Worm (Caenorhabditis elegans) whole organism, young adult: ENCODE data around the gene ZK822.9.
A peak's percentile ranks its signal among the peaks of the same experiment; 100 is the strongest.

Experiments
- B0019.2 ChIP-seq: fragments of 200-800 bp; sonication (Bioruptor generic); conservative IDR thresholded peaks from 2 replicates; pipeline ENCODE4 v1.3.6; 2022; ENCODE audit warnings: missing genetic modification reagents, missing genetic modification characterization, missing compliant biosample characterization
- D2030.7 ChIP-seq: fragments of 200-800 bp; sonication (Bioruptor generic); IDR thresholded peaks from 2 replicates; pipeline ENCODE4 v1.3.6; 2022; ENCODE audit warnings: missing genetic modification reagents, missing genetic modification characterization, missing compliant biosample characterization
- F33H1.4 ChIP-seq: fragments of 200-800 bp; sonication (Bioruptor generic); IDR thresholded peaks from 2 replicates; pipeline ENCODE4 v1.3.6; 2022; ENCODE audit warnings: missing genetic modification reagents, missing genetic modification characterization, missing compliant biosample characterization
- F39B2.1 ChIP-seq: fragments of 200-800 bp; sonication (Bioruptor generic); IDR thresholded peaks from 2 replicates; pipeline ENCODE4 v1.3.6; 2022; ENCODE audit warnings: missing genetic modification reagents, missing genetic modification characterization, missing compliant biosample characterization
- F52B5.7 ChIP-seq: sonication (generic microtip); optimal IDR thresholded peaks from 2 replicates; lab custom pipeline; 2016; ENCODE audit warnings: mild to moderate bottlenecking, missing genetic modification characterization, missing compliant biosample characterization
- F57A8.1 ChIP-seq: fragments of 200-800 bp; sonication (Bioruptor generic); optimal IDR thresholded peaks from 2 replicates; lab custom pipeline; 2018; ENCODE audit warnings: mild to moderate bottlenecking, missing genetic modification characterization, moderate library complexity, missing compliant biosample characterization
- F57C9.4 ChIP-seq: sonication (generic microtip); optimal IDR thresholded peaks from 2 replicates; lab custom pipeline; 2017; ENCODE audit warnings: mild to moderate bottlenecking, missing genetic modification characterization, missing compliant biosample characterization
- Y53F4B.3 ChIP-seq: fragments of 200-800 bp; sonication (Bioruptor generic); IDR thresholded peaks from 2 replicates; pipeline ENCODE4 v1.3.6; 2022; ENCODE audit warnings: missing genetic modification reagents, missing genetic modification characterization, missing compliant biosample characterization
- Y56A3A.18 ChIP-seq: fragments of 200-800 bp; sonication (Bioruptor generic); IDR thresholded peaks from 2 replicates; pipeline ENCODE4 v1.3.6; 2022; ENCODE audit warnings: missing genetic modification reagents, missing genetic modification characterization, missing compliant biosample characterization
- Y67H2A.10 ChIP-seq: fragments of 200-800 bp; sonication (Bioruptor generic); conservative IDR thresholded peaks from 2 replicates; pipeline ENCODE4 v1.3.6; 2022; ENCODE audit warnings: missing genetic modification reagents, missing genetic modification characterization, missing compliant biosample characterization
- Y95B8A.8 ChIP-seq: fragments of 200-800 bp; sonication (Bioruptor generic); IDR thresholded peaks from 2 replicates; pipeline ENCODE4 v1.3.6; 2022; ENCODE audit warnings: missing genetic modification reagents, missing genetic modification characterization, missing compliant biosample characterization
- akir-1 ChIP-seq: fragments of 200-800 bp; sonication (Bioruptor generic); optimal IDR thresholded peaks from 2 replicates; lab custom pipeline; 2018; ENCODE audit warnings: mild to moderate bottlenecking, missing genetic modification characterization, moderate library complexity, missing compliant biosample characterization
- ama-1 ChIP-seq, 3 experiments: fragments of 150-350 bp in 1 of 3; sonication (generic microtip) in 2 of 3; optimal IDR thresholded peaks; 2 replicates each; lab custom pipeline; 2014 to 2018; ENCODE audit warnings: missing biosample characterization in 2 of 3, missing genetic modification characterization in 2 of 3, missing genetic modification reagents in 2 of 3
- aptf-2 ChIP-seq: fragments of 200-800 bp; sonication (Bioruptor generic); conservative IDR thresholded peaks from 2 replicates; pipeline ENCODE4 v1.3.6; 2022; ENCODE audit warnings: missing genetic modification reagents, missing genetic modification characterization, missing compliant biosample characterization
- bed-2 ChIP-seq: fragments of 200-800 bp; sonication (Bioruptor generic); IDR thresholded peaks from 2 replicates; pipeline ENCODE4 v1.3.6; 2022; ENCODE audit warnings: missing genetic modification reagents, missing genetic modification characterization, missing compliant biosample characterization
- ccch-3 ChIP-seq: fragments of 200-800 bp; sonication (Bioruptor generic); optimal IDR thresholded peaks from 2 replicates; lab custom pipeline; 2018; ENCODE audit warnings: mild to moderate bottlenecking, missing genetic modification characterization, missing compliant biosample characterization
- cebp-2 ChIP-seq: fragments of 200-800 bp; sonication (Bioruptor generic); IDR thresholded peaks from 2 replicates; pipeline ENCODE4 v1.3.6; 2022; ENCODE audit warnings: missing genetic modification characterization, missing compliant biosample characterization
- ceh-91 ChIP-seq: fragments of 200-800 bp; sonication (Bioruptor generic); IDR thresholded peaks from 2 replicates; pipeline ENCODE4 v1.3.6; 2022; ENCODE audit warnings: missing genetic modification reagents, missing genetic modification characterization, missing compliant biosample characterization
- dpl-1 ChIP-seq: fragments of 150-350 bp; optimal IDR thresholded peaks from 2 replicates; lab custom pipeline; 2014; ENCODE audit warnings: missing biosample characterization, missing genetic modification reagents, missing genetic modification characterization
- egl-44 ChIP-seq: fragments of 200-800 bp; sonication (Bioruptor generic); IDR thresholded peaks from 2 replicates; pipeline ENCODE4 v1.3.6; 2022; ENCODE audit warnings: missing genetic modification reagents, missing genetic modification characterization, missing compliant biosample characterization
- ets-4 ChIP-seq: fragments of 200-800 bp; sonication (Bioruptor generic); optimal IDR thresholded peaks from 2 replicates; lab custom pipeline; 2018; ENCODE audit warnings: mild to moderate bottlenecking, missing genetic modification characterization, missing compliant biosample characterization
- him-1 ChIP-seq: sonication (generic microtip); optimal IDR thresholded peaks from 2 replicates; lab custom pipeline; 2016; ENCODE audit warnings: missing genotype, missing genetic modification reagents, missing genetic modification characterization, missing compliant biosample characterization
- hlh-26 ChIP-seq: fragments of 200-800 bp; sonication (Bioruptor generic); conservative IDR thresholded peaks from 2 replicates; pipeline ENCODE4 v1.3.6; 2022; ENCODE audit warnings: missing genetic modification reagents, missing genetic modification characterization, missing compliant biosample characterization
- hmg-1.2 ChIP-seq: fragments of 200-800 bp; sonication (Bioruptor generic); IDR thresholded peaks from 2 replicates; pipeline ENCODE4 v1.3.6; 2022; ENCODE audit warnings: missing genetic modification reagents, missing genetic modification characterization, missing compliant biosample characterization
- lag-1 ChIP-seq: fragments of 200-800 bp; sonication (Bioruptor generic); IDR thresholded peaks from 2 replicates; pipeline ENCODE4 v1.3.6; 2022; ENCODE audit warnings: missing genetic modification reagents, missing genetic modification characterization, missing compliant biosample characterization
- let-607 ChIP-seq, 2 experiments: fragments of 200-800 bp in 1 of 2; sonication (Bioruptor generic) in 1 of 2; sonication (generic microtip) in 1 of 2; optimal IDR thresholded peaks; 2 replicates each; lab custom pipeline; 2016 to 2018; ENCODE audit warnings: mild to moderate bottlenecking in 2 of 2, missing compliant biosample characterization in 2 of 2, missing genetic modification characterization in 2 of 2, moderate library complexity in 2 of 2, missing genotype in 1 of 2
- lin-54 ChIP-seq: fragments of 200-800 bp; sonication (Bioruptor generic); optimal IDR thresholded peaks from 2 replicates; lab custom pipeline; 2018; ENCODE audit warnings: mild to moderate bottlenecking, missing genetic modification characterization, missing compliant biosample characterization
- madf-6 ChIP-seq: fragments of 200-800 bp; sonication (Bioruptor generic); IDR thresholded peaks from 2 replicates; pipeline ENCODE4 v1.3.6; 2022; ENCODE audit warnings: missing genetic modification reagents, missing genetic modification characterization, missing compliant biosample characterization
- madf-8 ChIP-seq: fragments of 200-800 bp; sonication (Bioruptor generic); conservative IDR thresholded peaks from 2 replicates; pipeline ENCODE4 v1.3.6; 2022; ENCODE audit warnings: missing genetic modification reagents, missing genetic modification characterization, missing compliant biosample characterization
- mes-4 ChIP-seq: sonication (generic microtip); optimal IDR thresholded peaks from 2 replicates; lab custom pipeline; 2016; ENCODE audit warnings: missing genotype, missing genetic modification characterization, missing compliant biosample characterization
- mxl-1 ChIP-seq: sonication (generic microtip); optimal IDR thresholded peaks from 2 replicates; lab custom pipeline; 2016; ENCODE audit warnings: missing genetic modification characterization, missing compliant biosample characterization
- nfyb-1 ChIP-seq: fragments of 200-800 bp; sonication (Bioruptor generic); IDR thresholded peaks from 2 replicates; pipeline ENCODE4 v1.3.6; 2022; ENCODE audit warnings: missing genetic modification reagents, missing genetic modification characterization, missing compliant biosample characterization
- nhr-27 ChIP-seq: fragments of 200-800 bp; sonication (Bioruptor generic); optimal IDR thresholded peaks from 2 replicates; lab custom pipeline; 2018; ENCODE audit warnings: mild to moderate bottlenecking, missing genetic modification characterization, moderate library complexity, missing compliant biosample characterization
- nhr-80 ChIP-seq: sonication (generic microtip); optimal IDR thresholded peaks from 2 replicates; lab custom pipeline; 2016; ENCODE audit warnings: missing genetic modification characterization, missing compliant biosample characterization
- nhr-90 ChIP-seq: sonication (generic microtip); optimal IDR thresholded peaks from 2 replicates; lab custom pipeline; 2016; ENCODE audit warnings: missing genotype, mild to moderate bottlenecking, missing genetic modification characterization, missing compliant biosample characterization
- sea-2 ChIP-seq: fragments of 200-800 bp; sonication (Bioruptor generic); IDR thresholded peaks from 2 replicates; pipeline ENCODE4 v1.3.6; 2022; ENCODE audit warnings: missing genetic modification characterization, missing compliant biosample characterization
- tbx-9 ChIP-seq: sonication (generic microtip); optimal IDR thresholded peaks from 2 replicates; lab custom pipeline; 2016; ENCODE audit warnings: borderline replicate concordance, missing genetic modification characterization, inconsistent platforms, missing compliant biosample characterization
- tlf-1 ChIP-seq: fragments of 200-800 bp; sonication (Bioruptor generic); optimal IDR thresholded peaks from 2 replicates; lab custom pipeline; 2018; ENCODE audit warnings: mild to moderate bottlenecking, missing genetic modification characterization, missing compliant biosample characterization
- unc-62 ChIP-seq: fragments of 150-350 bp; optimal IDR thresholded peaks from 2 replicates; lab custom pipeline; 2014; ENCODE audit warnings: missing biosample characterization, missing genetic modification reagents, missing genetic modification characterization
- zim-3 ChIP-seq: sonication (generic microtip); optimal IDR thresholded peaks from 2 replicates; lab custom pipeline; 2017; ENCODE audit warnings: mild to moderate bottlenecking, missing genetic modification characterization, moderate library complexity, missing compliant biosample characterization
- ztf-18 ChIP-seq: sonication (generic microtip); optimal IDR thresholded peaks from 2 replicates; lab custom pipeline; 2016; ENCODE audit warnings: missing genotype, mild to moderate bottlenecking, missing genetic modification characterization, missing compliant biosample characterization
- ztf-22 ChIP-seq: fragments of 200-800 bp; sonication (Bioruptor generic); optimal IDR thresholded peaks from 2 replicates; lab custom pipeline; 2018; ENCODE audit warnings: mild to moderate bottlenecking, missing genetic modification characterization, moderate library complexity, missing compliant biosample characterization
- ztf-6 ChIP-seq: fragments of 200-800 bp; sonication (Bioruptor generic); IDR thresholded peaks from 2 replicates; pipeline ENCODE4 v1.3.6; 2022; ENCODE audit warnings: missing genetic modification reagents, missing genetic modification characterization, missing compliant biosample characterization

The ZK822.9 gene

ce11 chrIV:11903676-11904075, 12.1 kb upstream of the ZK822.9 start:
- TF ChIP-seq nfyb-1 (no peak), F39B2.1 (GFP tag; lab: Robert Waterston, UW) (no peak), Y53F4B.3 (GFP tag; lab: Robert Waterston, UW) (no peak), him-1 (tag; lab: Kevin White, UChicago) (no peak), tbx-9 (tag; lab: Kevin White, UChicago) (no peak), nhr-27 (no peak), sea-2 (GFP tag; lab: Robert Waterston, UW) (no peak), F33H1.4 (GFP tag; lab: Robert Waterston, UW) (no peak)
- TF ChIP-seq, all 124 proteins: peak for 0

ce11 chrIV:11908733-11909132, 7.0 kb upstream of the ZK822.9 start:
- TF ChIP-seq ztf-6 (GFP tag; lab: Robert Waterston, UW) (no peak), ccch-3 (GFP tag; lab: Kevin White, UChicago) (no peak), ztf-18 (tag; lab: Kevin White, UChicago) (no peak), dpl-1 (no peak), aptf-2 (GFP tag; lab: Robert Waterston, UW) (no peak), hlh-26 (GFP tag; lab: Robert Waterston, UW) (no peak), tbx-9 (tag; lab: Kevin White, UChicago) (no peak), nhr-90 (tag; lab: Kevin White, UChicago) (no peak)

- TF ChIP-seq lin-54 (no peak), nhr-80 (tag; lab: Kevin White, UChicago) (peak; percentile 28)
Measured at ce11 chrIV:11911723-11912122, 4.0 kb upstream of the ZK822.9 start, which contains the start of gene VZK822L.2. Gene VZK822L.2, plus strand, starts transcription at chrIV:11912023.

- TF ChIP-seq mxl-1 (tag; lab: Kevin White, UChicago) (no peak), Y67H2A.10 (no peak), madf-6 (no peak), cebp-2 (GFP tag; lab: Robert Waterston, UW) (no peak), F57A8.1 (GFP tag; lab: Kevin White, UChicago) (no peak), nfyb-1 (peak; percentile 65), ceh-91 (GFP tag; lab: Robert Waterston, UW) (no peak), F57C9.4 (no peak), ztf-22 (no peak), tlf-1 (peak; percentile 38), ets-4 (GFP tag; lab: Kevin White, UChicago) (no peak), Y56A3A.18 (peak; percentile 80; the same call in 1 of the 2 replicates), D2030.7 (GFP tag; lab: Robert Waterston, UW) (no peak), unc-62 (GFP tag; lab: Kevin White, UChicago) (no peak), zim-3 (tag; lab: Kevin White, UChicago) (no peak), bed-2 (GFP tag; lab: Robert Waterston, UW) (no peak), egl-44 (GFP tag; lab: Robert Waterston, UW) (no peak; the same call in 1 of the 2 replicates), mes-4 (no peak), Y95B8A.8 (peak; percentile 21; the same call in 1 of the 2 replicates), madf-8 (GFP tag; lab: Robert Waterston, UW) (no peak), B0019.2 (GFP tag; lab: Robert Waterston, UW) (no peak), F52B5.7 (tag; lab: Kevin White, UChicago) (no peak), hmg-1.2 (GFP tag; lab: Robert Waterston, UW) (peak; percentile 33; the same call in 1 of the 2 replicates), nhr-90 (tag; lab: Kevin White, UChicago) (peak; percentile 61), let-607 (tag; optimal IDR thresholded peaks at IDR 0.05; lab: Kevin White, UChicago) (peak in 1 of 2 experiments; percentile 25), akir-1 (GFP tag; lab: Kevin White, UChicago) (no peak), ama-1 (optimal IDR thresholded peaks at IDR 0.05; lab: Kevin White, UChicago) (no peak), ama-1 (GFP tag; optimal IDR thresholded peaks at IDR 0.05; lab: Kevin White, UChicago) (no peak), lag-1 (GFP tag; lab: Robert Waterston, UW) (no peak)
Measured at ce11 chrIV:11913295-11913940, 2.3 kb upstream of the ZK822.9 start.
